Fruit fly (Drosophila melanogaster) S2 (cell line): ENCODE data around the gene Sec10.
A peak's percentile ranks its signal among the peaks of the same experiment; 100 is the strongest.

ENCODE experiments used
- CG8478 ChIP-seq: fragments of >200 bp; optimal IDR thresholded peaks from 2 replicates; lab custom pipeline; 2018
- CTCF ChIP-seq, 2 experiments: fragments of >200 bp; optimal IDR thresholded peaks; 2 replicates each; lab custom pipeline; 2018

Sec10 gene

DNA sequence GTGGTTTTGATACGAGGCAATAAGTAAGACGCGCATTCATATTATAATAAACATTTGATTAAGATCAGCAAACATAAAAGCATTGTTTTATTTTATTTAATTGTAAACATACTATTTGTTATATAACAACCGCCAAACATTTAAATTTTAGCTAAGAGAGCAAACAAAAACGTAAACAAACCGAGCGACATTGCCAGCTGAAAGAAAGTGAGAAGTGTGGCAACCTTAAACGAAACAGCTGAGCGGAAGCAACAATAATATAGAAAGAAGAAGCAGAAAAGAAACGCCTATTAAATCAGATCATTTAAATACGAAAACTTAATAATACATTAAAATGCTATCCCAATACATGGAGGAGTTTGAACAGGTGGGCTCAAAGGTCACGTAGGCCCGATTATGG lies at the start of gene Sec10:
Sec10 (plus strand) TSS at position 252 of the 400 bp plus-strand sequence.
- TF ChIP-seq CTCF (optimal IDR thresholded peaks at IDR 0.05; lab: Kevin White, UChicago) (no peak), CG8478 (lab: Kevin White, UChicago) (no peak)

DNA sequence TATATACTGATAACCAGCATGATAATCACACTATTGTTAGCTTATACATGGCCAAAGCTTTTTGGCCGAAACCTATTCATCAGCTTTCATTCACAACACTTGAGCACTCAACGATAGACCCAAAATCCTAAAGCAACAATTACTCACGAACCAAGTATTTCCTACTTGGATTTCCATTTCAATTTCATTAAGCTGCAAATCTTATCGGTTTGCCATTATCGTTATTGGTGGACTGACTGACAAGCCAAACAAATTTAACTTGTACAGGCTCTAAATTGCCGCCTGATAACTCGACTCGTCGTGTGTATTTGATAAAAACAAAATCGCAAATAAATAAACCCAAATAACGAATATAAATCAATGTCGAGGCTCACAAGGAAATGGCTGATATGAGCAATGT lies 49.7 kb upstream of the Sec10 start:
- TF ChIP-seq CG8478 (lab: Kevin White, UChicago) (no peak), CTCF (optimal IDR thresholded peaks at IDR 0.05; lab: Kevin White, UChicago) (no peak)

DNA sequence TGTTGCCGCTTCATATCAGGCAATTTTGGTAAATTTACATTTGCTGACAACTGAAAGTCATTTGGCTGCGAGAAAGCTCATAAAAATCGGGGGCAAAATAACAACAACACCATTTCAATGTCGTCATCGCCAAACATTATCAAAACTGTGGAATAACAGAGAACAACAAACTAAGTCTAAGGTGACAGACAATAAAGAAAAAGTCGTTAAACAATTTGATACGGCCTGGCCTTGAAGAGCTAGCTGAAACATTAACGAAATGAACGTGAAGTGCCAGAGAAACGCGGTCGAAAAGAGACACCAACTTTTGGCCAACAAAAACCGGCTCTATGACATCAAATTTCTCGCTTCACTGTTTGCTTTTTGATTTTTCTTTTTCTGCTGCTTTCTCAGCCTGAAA lies 44.5 kb upstream of the Sec10 start:
- TF ChIP-seq CTCF (optimal IDR thresholded peaks at IDR 0.05; lab: Kevin White, UChicago), result no peak

DNA sequence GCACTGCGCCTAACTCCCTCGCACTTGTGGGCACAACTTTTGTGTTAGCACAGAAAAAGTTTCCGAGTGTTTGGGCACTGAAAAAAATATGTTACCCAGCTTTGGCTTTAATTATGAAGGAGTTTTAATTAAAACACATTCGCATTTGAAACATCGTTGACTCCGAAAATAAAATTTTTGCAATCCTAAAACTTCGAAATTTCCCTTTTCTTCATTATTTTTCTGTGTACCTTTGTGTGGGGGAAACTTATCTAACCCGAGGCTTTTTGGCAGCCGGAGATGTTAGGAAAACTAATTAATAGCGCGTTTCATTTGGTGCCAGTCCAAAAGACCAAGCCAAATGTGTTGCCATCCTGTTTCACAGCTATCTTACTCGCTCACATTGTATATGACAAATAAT lies 43.0 kb upstream of the Sec10 start:
- TF ChIP-seq CG8478 (lab: Kevin White, UChicago) (no peak), CTCF (optimal IDR thresholded peaks at IDR 0.05; lab: Kevin White, UChicago) (no peak)

DNA sequence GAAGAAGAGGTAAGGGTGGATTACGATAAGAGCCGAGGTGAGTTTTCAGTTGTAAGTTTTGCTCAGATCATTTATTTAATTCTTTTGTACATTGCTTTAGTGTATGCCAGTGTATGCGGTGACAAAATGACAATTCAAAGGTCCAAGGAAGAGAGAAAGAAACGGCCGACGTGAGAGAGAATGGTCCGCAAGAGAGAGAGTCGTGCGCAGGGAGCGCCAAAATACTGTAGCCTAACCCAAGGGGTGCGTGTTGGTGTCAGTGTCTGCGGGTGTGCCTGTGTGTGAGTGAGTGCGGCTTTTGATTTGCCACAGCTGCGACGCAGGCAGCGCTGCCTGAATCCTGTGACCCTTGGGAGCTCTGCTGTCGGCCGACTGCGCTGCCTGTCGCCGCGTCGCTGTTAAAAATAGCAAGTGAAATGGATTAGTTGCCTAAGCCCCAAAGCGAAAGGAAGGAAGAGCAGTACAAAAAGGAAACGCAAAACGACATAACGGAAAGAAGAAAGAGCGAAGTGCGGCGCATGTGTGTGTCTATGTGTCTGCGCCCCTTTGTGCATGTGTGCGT lies 42.0 kb upstream of the Sec10 start:
- TF ChIP-seq CTCF (optimal IDR thresholded peaks at IDR 0.05; lab: Kevin White, UChicago) (no peak), CG8478 (lab: Kevin White, UChicago) (no peak)

DNA sequence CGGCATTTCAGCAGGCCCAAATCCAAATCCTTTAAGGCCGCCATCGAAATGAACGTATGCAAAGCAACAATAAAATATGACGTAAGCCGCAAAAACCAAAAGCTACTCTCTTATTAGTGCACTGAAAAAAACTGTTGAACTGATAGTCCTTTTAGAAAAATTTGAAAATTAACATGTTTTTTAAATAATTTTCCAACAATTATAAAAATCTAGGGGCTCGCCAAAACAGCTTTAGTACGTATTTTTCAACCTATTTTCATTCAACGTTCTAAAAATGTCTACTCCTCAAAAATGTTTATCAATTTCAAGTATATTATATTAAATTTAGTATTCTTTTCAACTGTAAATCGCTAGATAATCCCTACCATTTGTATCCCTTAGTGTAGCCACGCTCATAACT lies 41.2 kb upstream of the Sec10 start:
- TF ChIP-seq CG8478 (lab: Kevin White, UChicago), result no peak
- TF ChIP-seq CTCF (optimal IDR thresholded peaks at IDR 0.05; lab: Kevin White, UChicago), result no peak

DNA sequence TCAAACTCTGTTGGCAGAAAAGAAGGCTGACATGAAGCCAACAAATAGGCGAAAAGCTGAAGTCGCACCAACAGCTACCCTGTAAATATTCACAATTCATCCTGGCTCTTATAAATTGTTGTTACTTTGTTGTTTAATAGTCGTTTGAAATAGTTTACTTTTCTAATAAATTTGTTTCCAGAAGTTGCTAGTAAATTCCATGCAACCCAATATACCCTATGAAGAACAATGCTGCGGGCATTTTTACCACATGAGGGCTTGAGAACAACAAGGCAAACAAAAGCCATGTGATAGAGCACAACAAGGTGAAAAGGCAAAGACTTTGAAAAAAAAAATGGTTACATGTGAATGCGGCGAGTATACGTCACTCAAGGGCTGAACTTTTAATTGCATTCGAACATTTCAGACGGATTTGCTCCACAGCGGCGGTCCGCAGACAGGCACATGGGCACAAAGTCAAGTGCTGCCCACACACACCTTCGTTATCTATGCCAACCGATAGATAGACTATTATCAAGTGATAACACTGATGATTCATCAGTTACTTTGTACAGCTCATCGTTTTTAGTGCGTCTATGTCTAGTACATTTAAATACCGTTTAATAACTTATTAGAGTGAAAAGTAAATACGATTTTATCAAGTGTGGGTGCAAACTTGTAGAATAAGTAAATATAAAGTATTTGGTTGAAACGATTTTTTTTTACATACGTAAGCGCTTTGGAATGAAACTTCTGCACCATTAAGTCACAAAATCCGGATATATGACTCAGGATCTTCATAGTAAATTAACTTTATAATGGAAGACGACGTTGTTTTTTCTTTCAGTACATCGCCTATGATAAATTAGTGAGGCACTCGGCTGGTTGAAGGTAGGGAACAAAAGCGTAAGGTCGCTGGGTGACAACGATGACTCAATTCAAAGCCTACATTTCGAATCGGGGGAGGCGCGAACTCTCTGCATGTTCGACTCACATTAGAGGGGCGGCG lies 35.3 kb upstream of the Sec10 start:
- no peak for TF ChIP-seq CTCF (optimal IDR thresholded peaks at IDR 0.05; lab: Kevin White, UChicago)
- no peak for TF ChIP-seq CG8478 (lab: Kevin White, UChicago)

DNA sequence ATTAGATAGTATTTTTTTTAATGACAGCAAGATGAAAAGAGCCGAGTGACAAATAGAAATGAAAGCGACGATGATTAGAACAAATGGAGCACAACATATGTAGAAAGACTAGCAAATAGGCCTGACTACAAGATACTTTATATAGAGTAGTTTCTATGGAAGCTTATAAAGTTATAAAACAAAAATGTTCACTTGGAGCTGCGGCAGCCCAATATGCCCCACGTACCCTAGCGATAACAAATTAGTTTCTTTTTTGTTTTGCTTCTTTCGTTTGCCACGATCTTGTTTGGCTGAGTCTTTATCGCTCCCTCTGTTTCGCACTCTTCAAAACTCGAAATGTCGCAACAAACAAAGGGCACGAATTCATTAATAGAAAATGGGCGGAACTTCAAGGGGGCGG lies 33.9 kb upstream of the Sec10 start:
- TF ChIP-seq CG8478 (lab: Kevin White, UChicago) (no peak), CTCF (optimal IDR thresholded peaks at IDR 0.05; lab: Kevin White, UChicago) (no peak)

DNA sequence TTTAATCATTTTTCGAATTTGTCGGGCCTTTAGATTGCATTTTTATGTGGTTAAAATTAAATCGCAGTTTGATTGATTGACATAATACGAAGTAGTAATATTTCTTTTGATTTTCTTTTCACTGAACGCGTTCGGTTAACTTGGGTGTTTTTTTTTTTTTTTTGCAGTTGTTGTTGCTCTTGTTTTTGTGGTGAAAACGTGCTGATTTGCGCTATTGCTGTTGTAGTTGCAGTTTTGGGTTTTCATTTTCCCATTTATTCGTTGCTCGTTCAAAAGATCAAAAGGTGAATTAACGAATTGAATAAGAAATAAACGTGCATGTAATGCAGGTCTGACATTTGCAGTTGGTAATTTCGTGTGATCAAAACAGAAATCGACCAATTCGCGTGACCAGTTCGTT lies 33.2 kb upstream of the Sec10 start:
- no peak for TF ChIP-seq CG8478 (lab: Kevin White, UChicago)
- TF ChIP-seq CTCF (optimal IDR thresholded peaks at IDR 0.05; lab: Kevin White, UChicago), result no peak

DNA sequence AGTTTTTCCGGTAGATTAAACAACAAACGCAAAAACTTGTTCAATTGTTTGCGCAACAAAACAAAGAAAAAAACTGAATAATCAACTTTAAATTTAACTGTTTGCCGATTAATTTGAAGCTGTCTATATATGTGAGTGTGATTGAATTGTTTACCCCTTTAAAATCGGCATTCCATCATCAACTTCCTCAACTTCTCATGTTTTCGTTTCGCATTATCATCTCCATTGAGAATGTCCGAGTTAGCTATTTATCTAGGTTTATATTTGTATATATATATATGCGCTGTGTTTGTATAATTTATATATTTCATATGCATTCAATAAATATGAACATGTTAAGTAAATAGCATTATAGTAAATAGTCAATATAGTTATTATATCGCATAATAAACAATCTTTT lies 32.2 kb upstream of the Sec10 start:
- no peak for TF ChIP-seq CG8478 (lab: Kevin White, UChicago)

DNA sequence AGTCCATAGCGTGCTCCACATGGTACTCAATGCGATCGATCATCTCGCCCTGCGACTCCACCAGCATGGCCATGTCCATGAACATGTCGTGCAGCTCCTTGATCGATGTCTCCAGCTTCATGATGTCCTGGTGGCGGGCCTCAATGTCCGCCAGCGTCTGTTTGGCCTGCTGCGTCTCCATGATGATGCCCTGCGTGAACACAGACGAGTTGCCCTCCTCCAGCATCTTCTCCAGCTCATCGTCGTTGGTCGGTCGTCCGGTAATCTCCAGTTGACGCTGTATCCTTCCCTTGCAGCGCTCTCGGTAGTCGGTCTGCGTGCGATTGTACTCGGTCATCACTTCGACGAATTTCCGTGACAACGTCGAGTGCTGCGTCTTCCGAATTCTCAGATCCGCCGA lies 30.9 kb upstream of the Sec10 start:
- TF ChIP-seq CTCF (optimal IDR thresholded peaks at IDR 0.05; lab: Kevin White, UChicago), result no peak
- no peak for TF ChIP-seq CG8478 (lab: Kevin White, UChicago)

DNA sequence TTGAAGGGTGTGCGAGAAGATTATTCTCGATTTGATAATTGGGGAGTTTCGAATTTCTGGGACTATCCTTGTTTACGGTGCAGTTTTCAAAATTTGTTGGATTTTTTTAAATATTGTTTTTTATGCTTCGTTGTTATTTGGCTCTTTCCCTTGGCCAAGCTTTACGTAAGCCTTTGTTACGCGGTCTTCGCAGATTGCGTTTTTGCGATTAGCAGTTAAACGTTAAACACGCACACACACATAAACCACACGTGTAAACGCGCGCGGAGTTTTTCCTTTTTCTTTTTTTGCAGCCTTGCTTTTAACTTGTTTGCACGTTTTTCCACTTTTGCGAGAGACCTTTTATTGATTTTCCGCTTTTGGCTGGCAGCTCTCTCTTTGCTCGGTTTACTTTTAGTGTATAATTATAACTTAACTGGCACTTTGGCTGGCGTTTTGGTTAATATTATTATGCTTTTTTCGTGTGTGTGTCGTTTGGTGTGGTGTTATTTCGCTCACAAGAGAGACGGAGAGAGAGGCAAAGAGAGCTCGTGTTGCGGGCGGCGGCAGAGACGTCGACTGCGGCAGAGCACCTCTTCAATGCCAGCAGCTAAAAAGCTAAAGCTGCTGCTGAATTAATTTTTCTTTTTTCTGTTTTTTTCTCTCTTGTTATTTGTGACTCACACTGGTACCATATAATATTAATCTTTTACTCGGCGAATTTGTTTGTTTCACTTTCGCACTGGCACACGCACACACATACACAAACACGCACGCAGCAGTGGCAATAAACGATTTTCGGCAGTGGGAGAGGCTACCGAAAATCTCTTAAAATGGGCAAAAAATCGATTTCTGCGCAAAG lies 29.9 kb upstream of the Sec10 start:
- TF ChIP-seq CTCF (optimal IDR thresholded peaks at IDR 0.05; lab: Kevin White, UChicago) (no peak), CG8478 (lab: Kevin White, UChicago) (no peak)

DNA sequence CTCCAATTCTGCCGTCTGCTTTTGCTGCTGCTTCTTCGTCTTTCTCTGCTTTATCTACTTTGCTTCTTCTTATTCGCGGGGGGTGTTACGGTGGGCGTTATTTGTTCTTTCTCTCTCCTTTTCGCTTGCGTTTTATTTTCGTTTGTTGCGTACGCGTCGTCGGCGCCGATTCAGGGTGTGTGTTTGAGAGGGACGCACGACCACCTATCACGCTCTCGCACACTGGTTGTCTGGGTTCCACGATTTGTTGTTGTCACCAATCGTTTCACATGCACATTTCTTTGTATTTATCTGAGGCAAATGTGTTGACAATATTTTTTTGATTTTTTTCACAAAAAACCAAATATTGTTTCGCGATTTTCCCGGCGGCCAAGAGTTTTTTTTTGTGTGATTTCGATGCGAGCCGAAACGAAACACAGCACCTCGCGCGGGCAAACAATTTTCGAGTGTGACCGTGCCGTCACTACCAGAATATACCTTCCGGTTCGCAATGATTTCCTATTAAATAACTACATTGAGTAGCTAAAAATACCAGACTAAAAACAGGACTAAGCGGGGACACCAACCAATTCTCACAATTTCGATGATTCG lies 29.2 kb upstream of the Sec10 start, which contains the start of gene Syx1A:
Syx1A (minus strand) TSS at position 452 of the 591 bp plus-strand sequence.
- TF ChIP-seq CTCF (optimal IDR thresholded peaks at IDR 0.05; lab: Kevin White, UChicago), result peak in 1 of 2 experiments; percentile 34
- no peak for TF ChIP-seq CG8478 (lab: Kevin White, UChicago)

DNA sequence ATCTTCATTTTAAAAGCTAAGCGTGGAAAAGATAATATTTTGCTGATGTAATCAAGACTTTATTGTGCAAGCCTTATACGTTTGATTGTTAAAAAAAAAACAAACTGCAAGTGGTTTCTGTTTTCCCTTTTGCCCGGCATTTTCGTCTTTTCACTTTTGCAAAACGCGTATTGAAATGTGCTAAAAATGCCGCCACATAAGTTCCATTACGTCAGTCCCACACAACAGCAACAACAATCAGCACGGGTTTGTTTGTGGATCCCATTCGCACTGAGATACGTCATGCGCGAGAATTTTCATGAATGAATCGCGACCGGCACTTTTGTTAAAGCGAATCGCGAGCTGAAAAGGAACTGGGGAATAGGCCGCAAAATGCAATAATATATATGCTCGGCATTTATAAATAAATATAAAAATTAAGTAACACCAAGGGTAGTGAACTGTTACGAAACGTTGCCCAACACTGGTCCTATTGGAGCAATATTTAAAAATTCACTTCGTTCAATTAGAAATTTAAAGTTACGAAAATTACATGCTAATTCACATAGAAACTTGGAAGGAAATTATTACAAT lies 28.5 kb upstream of the Sec10 start:
- TF ChIP-seq CTCF (optimal IDR thresholded peaks at IDR 0.05; lab: Kevin White, UChicago) (no peak), CG8478 (lab: Kevin White, UChicago) (no peak)
